Fruit fly (Drosophila melanogaster) whole organism, prepupa: ENCODE data around the gene CG34325.
A peak's percentile ranks its signal among the peaks of the same experiment; 100 is the strongest.

ENCODE experiments used
- Blimp-1 ChIP-seq: fragments of 200-800 bp; sonication (Bioruptor generic); optimal IDR thresholded peaks from 3 replicates; lab custom pipeline; 2017; ENCODE audit warnings: missing biosample characterization, missing genetic modification characterization, mild to moderate bottlenecking, moderate library complexity, missing genetic modification reagents
- CG10631 ChIP-seq: fragments of 200-800 bp; sonication (Bioruptor generic); optimal IDR thresholded peaks from 2 replicates; lab custom pipeline; 2016; ENCODE audit warnings: missing biosample characterization, missing genetic modification characterization
- CG11762 ChIP-seq: fragments of 200-800 bp; sonication (Bioruptor generic); optimal IDR thresholded peaks from 3 replicates; lab custom pipeline; 2016; ENCODE audit warnings: missing biosample characterization, missing genetic modification characterization; ENCODE audit not compliant: insufficient read depth
- CG11902 ChIP-seq: fragments of 200-800 bp; sonication (Bioruptor generic); optimal IDR thresholded peaks from 3 replicates; lab custom pipeline; 2016; ENCODE audit warnings: missing biosample characterization, missing genetic modification characterization
- CG1621 ChIP-seq: fragments of 200-800 bp; sonication (Bioruptor generic); optimal IDR thresholded peaks from 3 replicates; lab custom pipeline; 2018; ENCODE audit warnings: missing biosample characterization, mild to moderate bottlenecking, missing genetic modification characterization
- CG16779 ChIP-seq: fragments of 200-800 bp; sonication (Bioruptor generic); optimal IDR thresholded peaks from 3 replicates; lab custom pipeline; 2017; ENCODE audit warnings: missing biosample characterization, mild to moderate bottlenecking, missing genetic modification characterization
- CG3032 ChIP-seq: fragments of 200-800 bp; optimal IDR thresholded peaks from 2 replicates; lab custom pipeline; 2019; ENCODE audit warnings: missing biosample characterization, mild to moderate bottlenecking, missing genetic modification characterization, moderate library complexity
- CG31627 ChIP-seq: fragments of 200-800 bp; sonication (Bioruptor generic); optimal IDR thresholded peaks from 3 replicates; lab custom pipeline; 2016; ENCODE audit warnings: missing biosample characterization, missing genetic modification characterization
- CG32006 ChIP-seq: fragments of 200-800 bp; sonication (Bioruptor generic); optimal IDR thresholded peaks from 3 replicates; lab custom pipeline; 2017; ENCODE audit warnings: missing biosample characterization, mild to moderate bottlenecking, missing genetic modification characterization
- CG3919 ChIP-seq: fragments of 200-800 bp; sonication (Bioruptor generic); optimal IDR thresholded peaks from 3 replicates; lab custom pipeline; 2016; ENCODE audit warnings: missing biosample characterization, missing genetic modification characterization
- CG6276 ChIP-seq: fragments of 200-800 bp; sonication (Bioruptor generic); optimal IDR thresholded peaks from 2 replicates; lab custom pipeline; 2017; ENCODE audit warnings: missing biosample characterization, mild to moderate bottlenecking, missing genetic modification characterization
- CG6792 ChIP-seq: fragments of 200-800 bp; sonication (Bioruptor generic); optimal IDR thresholded peaks from 3 replicates; lab custom pipeline; 2016; ENCODE audit warnings: missing biosample characterization, missing genetic modification characterization
- CG6808 ChIP-seq: fragments of 200-800 bp; sonication (Bioruptor generic); optimal IDR thresholded peaks from 3 replicates; lab custom pipeline; 2017; ENCODE audit warnings: missing biosample characterization, missing genetic modification characterization, mild to moderate bottlenecking, moderate library complexity, missing genetic modification reagents
- CG7368 ChIP-seq: fragments of 200-800 bp; sonication (Bioruptor generic); optimal IDR thresholded peaks from 3 replicates; lab custom pipeline; 2016; ENCODE audit warnings: missing biosample characterization, missing genetic modification characterization
- CG8119 ChIP-seq: fragments of 200-800 bp; sonication (Bioruptor generic); IDR thresholded peaks from 3 replicates; pipeline ENCODE4 v1.3.6; 2022; ENCODE audit warnings: missing biosample characterization, missing genetic modification characterization
- CG8319 ChIP-seq: fragments of 200-800 bp; sonication (Bioruptor generic); optimal IDR thresholded peaks from 3 replicates; lab custom pipeline; 2016; ENCODE audit warnings: missing biosample characterization, missing genetic modification characterization
- CG8632 ChIP-seq: fragments of 200-800 bp; sonication (Bioruptor generic); optimal IDR thresholded peaks from 3 replicates; lab custom pipeline; 2016; ENCODE audit warnings: missing biosample characterization, missing genetic modification characterization
- CG9139 ChIP-seq: fragments of 200-800 bp; sonication (Bioruptor generic); optimal IDR thresholded peaks from 3 replicates; lab custom pipeline; 2017; ENCODE audit warnings: missing biosample characterization, mild to moderate bottlenecking, missing genetic modification characterization
- Eip75B ChIP-seq: fragments of 200-800 bp; sonication (Bioruptor generic); optimal IDR thresholded peaks from 3 replicates; lab custom pipeline; 2016; ENCODE audit warnings: missing biosample characterization, missing genetic modification characterization
- Eip78C ChIP-seq: fragments of 200-800 bp; sonication (Bioruptor generic); peaks from one replicate; lab custom pipeline; 2016; ENCODE audit warnings: missing biosample characterization, missing genetic modification characterization
- Eip93F ChIP-seq: fragments of 200-800 bp; sonication (Bioruptor generic); optimal IDR thresholded peaks from 2 replicates; lab custom pipeline; 2016; ENCODE audit warnings: missing biosample characterization, mild to moderate bottlenecking, missing genetic modification characterization
- Ets21C ChIP-seq: fragments of 200-800 bp; sonication (Bioruptor generic); optimal IDR thresholded peaks from 3 replicates; lab custom pipeline; 2016; ENCODE audit warnings: missing biosample characterization, missing genetic modification characterization
- Gug ChIP-seq: fragments of 200-800 bp; sonication (Bioruptor generic); IDR thresholded peaks from 2 replicates; pipeline ENCODE4 v1.3.6; 2022; ENCODE audit warnings: missing biosample characterization, missing genetic modification characterization
- Hr4 ChIP-seq: fragments of 200-800 bp; sonication (Bioruptor generic); optimal IDR thresholded peaks from 3 replicates; lab custom pipeline; 2016; ENCODE audit warnings: missing biosample characterization, missing genetic modification characterization
- Lpt ChIP-seq: fragments of 200-800 bp; sonication (Bioruptor generic); optimal IDR thresholded peaks from 3 replicates; lab custom pipeline; 2016; ENCODE audit warnings: missing biosample characterization, missing genetic modification characterization
- Met ChIP-seq: fragments of 200-800 bp; sonication (Bioruptor generic); optimal IDR thresholded peaks from 3 replicates; lab custom pipeline; 2016; ENCODE audit warnings: missing biosample characterization, missing genetic modification characterization
- Smox ChIP-seq: fragments of 200-800 bp; sonication (Bioruptor generic); optimal IDR thresholded peaks from 3 replicates; lab custom pipeline; 2016; ENCODE audit warnings: missing biosample characterization, missing genetic modification characterization
- Sox102F ChIP-seq: fragments of 200-800 bp; sonication (Bioruptor generic); optimal IDR thresholded peaks from 2 replicates; lab custom pipeline; 2016; ENCODE audit warnings: missing biosample characterization, mild to moderate bottlenecking, missing genetic modification characterization
- Sox14 ChIP-seq: fragments of 200-800 bp; sonication (Bioruptor generic); optimal IDR thresholded peaks from 3 replicates; lab custom pipeline; 2016; ENCODE audit warnings: missing biosample characterization, missing genetic modification characterization
- achi ChIP-seq: fragments of 200-800 bp; sonication (Bioruptor generic); optimal IDR thresholded peaks from 3 replicates; lab custom pipeline; 2016; ENCODE audit warnings: missing biosample characterization, missing genetic modification characterization
- acj6 ChIP-seq: fragments of 200-800 bp; sonication (Bioruptor generic); optimal IDR thresholded peaks from 3 replicates; lab custom pipeline; 2016; ENCODE audit warnings: missing biosample characterization, missing genetic modification characterization
- cyc ChIP-seq: fragments of 200-800 bp; sonication (Bioruptor generic); optimal IDR thresholded peaks from 3 replicates; lab custom pipeline; 2016; ENCODE audit warnings: missing biosample characterization, missing genetic modification characterization
- dac ChIP-seq: fragments of 200-800 bp; sonication (Bioruptor generic); optimal IDR thresholded peaks from 2 replicates; lab custom pipeline; 2017; ENCODE audit warnings: missing biosample characterization, mild to moderate bottlenecking, missing genetic modification characterization
- dsx ChIP-seq: fragments of 200-800 bp; optimal IDR thresholded peaks from 3 replicates; lab custom pipeline; 2019; ENCODE audit warnings: missing biosample characterization, mild to moderate bottlenecking, missing genetic modification characterization, moderate library complexity; ENCODE audit not compliant: poor library complexity, severe bottlenecking
- esn ChIP-seq: fragments of 200-800 bp; sonication (Bioruptor generic); optimal IDR thresholded peaks from 2 replicates; lab custom pipeline; 2016; ENCODE audit warnings: missing biosample characterization, mild to moderate bottlenecking, missing genetic modification characterization, moderate library complexity
- fkh ChIP-seq: fragments of 200-800 bp; sonication (Bioruptor generic); optimal IDR thresholded peaks from 3 replicates; lab custom pipeline; 2017; ENCODE audit warnings: missing biosample characterization, mild to moderate bottlenecking, missing genetic modification characterization, moderate library complexity
- net ChIP-seq: fragments of 200-800 bp; sonication (Bioruptor generic); optimal IDR thresholded peaks from 3 replicates; lab custom pipeline; 2016; ENCODE audit warnings: missing biosample characterization, missing genetic modification characterization
- pdm3 ChIP-seq: fragments of 200-800 bp; sonication (Bioruptor generic); optimal IDR thresholded peaks from 3 replicates; lab custom pipeline; 2016; ENCODE audit warnings: missing biosample characterization, missing genetic modification characterization
- salr ChIP-seq, 2 experiments: fragments of 200-800 bp; sonication (Bioruptor generic); optimal IDR thresholded peaks; 3 replicates each; lab custom pipeline; 2016 to 2018; ENCODE audit warnings: missing biosample characterization in 2 of 2, missing genetic modification characterization in 2 of 2, mild to moderate bottlenecking in 1 of 2
- ss ChIP-seq, 2 experiments: fragments of 200-800 bp; sonication (Bioruptor generic); optimal IDR thresholded peaks; 2 replicates in 1 of 2; 3 replicates in 1 of 2; lab custom pipeline; 2017 to 2018; ENCODE audit warnings: mild to moderate bottlenecking in 2 of 2, missing biosample characterization in 2 of 2, missing genetic modification characterization in 2 of 2, moderate library complexity in 1 of 2
- svp ChIP-seq: fragments of 200-800 bp; sonication (Bioruptor generic); peaks from one replicate; lab custom pipeline; 2016; ENCODE audit warnings: missing biosample characterization, missing genetic modification characterization
- vri ChIP-seq: fragments of 200-800 bp; sonication (Bioruptor generic); optimal IDR thresholded peaks from 3 replicates; lab custom pipeline; 2016; ENCODE audit warnings: missing biosample characterization, mild to moderate bottlenecking, missing genetic modification characterization

CG34325 gene

dm6 chrX:16694477-16694876, 26.7 kb downstream of the CG34325 start (continued):
- TF ChIP-seq CG8632 (GFP tag; lab: Kevin White, UChicago) (no peak), fkh (GFP tag; lab: Kevin White, UChicago) (peak; percentile 5), CG8319 (GFP tag; lab: Kevin White, UChicago) (no peak), CG8119 (no peak), acj6 (GFP tag; lab: Kevin White, UChicago) (no peak), Sox102F (no peak), cyc (GFP tag; lab: Kevin White, UChicago) (no peak), CG31627 (no peak), CG10631 (GFP tag; lab: Kevin White, UChicago) (no peak), CG7368 (GFP tag; lab: Kevin White, UChicago) (no peak), CG3032 (tag; lab: Kevin White, UChicago) (no peak), CG1621 (tag; lab: Kevin White, UChicago) (no peak), Met (GFP tag; lab: Kevin White, UChicago) (no peak), net (GFP tag; lab: Kevin White, UChicago) (no peak), CG16779 (tag; lab: Kevin White, UChicago) (no peak), Lpt (GFP tag; lab: Kevin White, UChicago) (peak; percentile 4)

dm6 chrX:16693805-16694387, 27.3 kb downstream of the CG34325 start:
- no peak for TF ChIP-seq CG11902
- TF ChIP-seq CG8632 (GFP tag; lab: Kevin White, UChicago), result no peak
- TF ChIP-seq salr (GFP tag; optimal IDR thresholded peaks at IDR 0.05; lab: Kevin White, UChicago), result no peak
- TF ChIP-seq acj6 (GFP tag; lab: Kevin White, UChicago), result no peak
- no peak for TF ChIP-seq CG1621 (tag; lab: Kevin White, UChicago)
- TF ChIP-seq dac (GFP tag; lab: Kevin White, UChicago), result no peak
- TF ChIP-seq CG6276 (GFP tag; lab: Kevin White, UChicago), result no peak
- TF ChIP-seq Sox14 (GFP tag; lab: Kevin White, UChicago), result no peak
- no peak for TF ChIP-seq achi (GFP tag; lab: Kevin White, UChicago)
- no peak for TF ChIP-seq pdm3
- TF ChIP-seq CG3919 (GFP tag; lab: Kevin White, UChicago), result no peak

dm6 chrX:16692325-16692724, 28.9 kb downstream of the CG34325 start:
- TF ChIP-seq Eip78C (GFP tag; lab: Kevin White, UChicago), result peak; percentile 9
- TF ChIP-seq CG6276 (GFP tag; lab: Kevin White, UChicago), result no peak
- peak; percentile 7 for TF ChIP-seq Lpt (GFP tag; lab: Kevin White, UChicago)
- peak; percentile 43 for TF ChIP-seq CG32006 (GFP tag; lab: Kevin White, UChicago)
- TF ChIP-seq fkh (GFP tag; lab: Kevin White, UChicago), result peak; percentile 42

- TF ChIP-seq CG10631 (GFP tag; lab: Kevin White, UChicago), result peak; percentile 66
- TF ChIP-seq CG7368 (GFP tag; lab: Kevin White, UChicago), result peak; percentile 64
- peak; percentile 80 for TF ChIP-seq Lpt (GFP tag; lab: Kevin White, UChicago)
- peak; percentile 87 for TF ChIP-seq Hr4
- peak; percentile 80 for TF ChIP-seq Sox14 (GFP tag; lab: Kevin White, UChicago)
- TF ChIP-seq esn (GFP tag; lab: Kevin White, UChicago), result peak; percentile 65
- TF ChIP-seq CG6808 (GFP tag; lab: Kevin White, UChicago), result peak; percentile 35
- TF ChIP-seq ss (GFP tag; optimal IDR thresholded peaks at IDR 0.05; lab: Kevin White, UChicago), result peak; percentile 13 to 44
- peak; percentile 61 for TF ChIP-seq CG6792 (GFP tag; lab: Kevin White, UChicago)
- TF ChIP-seq CG9139 (GFP tag; lab: Kevin White, UChicago), result peak; percentile 11
- TF ChIP-seq achi (GFP tag; lab: Kevin White, UChicago), result peak; percentile 75
- TF ChIP-seq Smox (GFP tag; lab: Kevin White, UChicago), result peak; percentile 61
- TF ChIP-seq CG6276 (GFP tag; lab: Kevin White, UChicago), result peak; percentile 79
- peak; percentile 51 for TF ChIP-seq CG11902
- peak; percentile 86 for TF ChIP-seq Gug (GFP tag; lab: Robert Waterston, UW)
- peak; percentile 34 for TF ChIP-seq vri (GFP tag; lab: Kevin White, UChicago)
- TF ChIP-seq acj6 (GFP tag; lab: Kevin White, UChicago), result peak; percentile 78
- TF ChIP-seq Ets21C (GFP tag; lab: Kevin White, UChicago), result peak; percentile 56
- TF ChIP-seq Eip93F, result no peak
- TF ChIP-seq net (GFP tag; lab: Kevin White, UChicago), result peak; percentile 76
- TF ChIP-seq Blimp-1, result no peak
- peak; percentile 65 for TF ChIP-seq Eip75B (GFP tag; lab: Kevin White, UChicago)
- TF ChIP-seq Met (GFP tag; lab: Kevin White, UChicago), result peak; percentile 58
- peak; percentile 80 for TF ChIP-seq CG31627
- peak; percentile 50 for TF ChIP-seq dsx (GFP tag; lab: Kevin White, UChicago)
- peak; percentile 55 for TF ChIP-seq CG3032 (tag; lab: Kevin White, UChicago)
- peak; percentile 39 for TF ChIP-seq CG8319 (GFP tag; lab: Kevin White, UChicago)
- TF ChIP-seq CG16779 (tag; lab: Kevin White, UChicago), result peak; percentile 51
- peak; percentile 41 for TF ChIP-seq CG11762
- peak; percentile 57 for TF ChIP-seq svp (GFP tag; lab: Kevin White, UChicago)
Measured at dm6 chrX:16691440-16691839, 29.8 kb downstream of the CG34325 start.
